Worm (Caenorhabditis elegans): ENCODE measurements around the gene F54B3.2.

Gene F54B3.2

DNA sequence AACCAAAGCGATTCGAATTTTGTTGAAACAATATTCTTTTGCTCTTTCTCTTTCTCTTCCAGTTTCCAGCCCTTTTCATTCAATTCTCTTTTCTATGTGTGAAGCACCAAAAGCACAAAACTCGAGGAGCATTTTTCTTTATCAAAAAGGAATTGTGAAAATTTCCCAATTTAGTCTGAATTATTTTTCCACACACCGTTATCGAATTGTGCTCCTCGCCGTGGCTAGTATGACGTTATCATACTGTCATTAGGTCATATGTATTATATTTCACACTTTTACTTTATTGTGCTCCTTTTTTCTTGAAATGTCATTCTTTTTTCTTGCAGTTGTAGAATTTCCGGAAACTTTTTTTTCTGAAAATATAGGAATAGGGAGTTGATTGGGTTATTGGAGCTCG, 48.3 kb downstream of the F54B3.2 start (continued):
- no peak for TF ChIP-seq egl-43 (GFP tag; IDR thresholded peaks at IDR 0.05)
- TF ChIP-seq pqm-1 (tag; optimal IDR thresholded peaks at IDR 0.05) = peak; percentile 94
- TF ChIP-seq T26A8.4 (GFP tag; IDR thresholded peaks at IDR 0.05) = no peak
- no peak for TF ChIP-seq ceh-44 (GFP tag; IDR thresholded peaks at IDR 0.05)
- TF ChIP-seq gei-8 (GFP tag; optimal IDR thresholded peaks at IDR 0.05) = no peak
- no peak for TF ChIP-seq ctbp-1 (GFP tag; IDR thresholded peaks at IDR 0.05)
- 0 out of 2 replicates have a peak, but pooled peaks have one; percentile 31 for TF ChIP-seq php-3 (GFP tag; IDR thresholded peaks at IDR 0.05)
- no peak for TF ChIP-seq nhr-111 (GFP tag; optimal IDR thresholded peaks at IDR 0.05)
- no peak for TF ChIP-seq pha-4 (GFP tag; IDR thresholded peaks at IDR 0.05)
- TF ChIP-seq pha-4 (tag; optimal IDR thresholded peaks at IDR 0.05) = no peak
- no peak for TF ChIP-seq mdt-29 (GFP tag; IDR thresholded peaks at IDR 0.05)
- no peak for TF ChIP-seq mes-2 (tag; optimal IDR thresholded peaks at IDR 0.05; ENCODE audit: poor library complexity, severe bottlenecking)
- TF ChIP-seq daf-16 (GFP tag; optimal IDR thresholded peaks at IDR 0.05) = no peak
- TF ChIP-seq daf-16 (tag; optimal IDR thresholded peaks at IDR 0.05) = peak; percentile 33
- no peak for TF ChIP-seq vab-7 (GFP tag; IDR thresholded peaks at IDR 0.05)
- peak; percentile 43 for TF ChIP-seq dve-1 (tag; optimal IDR thresholded peaks at IDR 0.05; ENCODE audit: insufficient read depth)
- no peak for TF ChIP-seq F10B5.3 (tag; optimal IDR thresholded peaks at IDR 0.05)
- no peak for TF ChIP-seq arid-1 (GFP tag; conservative IDR thresholded peaks at IDR 0.05)
- TF ChIP-seq lin-13 (GFP tag; optimal IDR thresholded peaks at IDR 0.05) = no peak
- TF ChIP-seq mdl-1 (tag; optimal IDR thresholded peaks at IDR 0.05) = no peak

ce11 chrII:10220631-10221030, 49.3 kb downstream of the F54B3.2 start:
- TF ChIP-seq nhr-41 (GFP tag; IDR thresholded peaks at IDR 0.05) (no peak), spr-3 (GFP tag; optimal IDR thresholded peaks at IDR 0.05) (no peak), nhr-28 (tag; optimal IDR thresholded peaks at IDR 0.05) (peak; percentile 21), Y48G9A.11 (GFP tag; IDR thresholded peaks at IDR 0.05) (no peak), daf-16 (GFP tag; optimal IDR thresholded peaks at IDR 0.05) (no peak), daf-16 (tag; optimal IDR thresholded peaks at IDR 0.05) (peak; percentile 26), ceh-62 (tag; optimal IDR thresholded peaks at IDR 0.05) (no peak)

DNA sequence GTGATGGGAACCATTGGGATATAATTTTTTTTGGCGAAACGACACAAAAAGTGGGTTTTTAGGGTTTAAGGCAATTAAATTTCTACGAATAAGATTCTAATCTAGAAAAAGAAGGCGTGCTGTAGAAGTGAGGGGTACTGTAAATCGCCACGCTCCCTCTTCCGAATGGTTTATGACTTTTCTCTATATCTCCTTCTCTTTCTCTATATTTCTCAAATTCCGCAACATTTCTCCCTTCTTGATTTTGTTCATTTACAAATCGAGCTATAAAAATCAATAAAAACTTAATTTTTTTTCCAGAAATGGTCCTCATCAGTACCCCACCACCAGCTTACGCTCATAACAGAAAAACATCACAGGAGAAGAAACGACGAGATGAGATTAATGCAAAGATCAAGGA, 51.8 kb downstream of the F54B3.2 start, which contains the start of gene ref-1:
Gene ref-1, plus strand, starts transcription at position 301 of the 400 bp plus-strand sequence.
- no peak for TF ChIP-seq lsy-2 (tag; optimal IDR thresholded peaks at IDR 0.05)
- no peak for TF ChIP-seq attf-4 (tag; optimal IDR thresholded peaks at IDR 0.05)
- no peak for TF ChIP-seq lin-39 (tag; optimal IDR thresholded peaks at IDR 0.05)
- TF ChIP-seq spr-3 (GFP tag; optimal IDR thresholded peaks at IDR 0.05) = no peak
- TF ChIP-seq ama-1 (optimal IDR thresholded peaks at IDR 0.05) = no peak
- no peak for TF ChIP-seq nhr-28 (tag; optimal IDR thresholded peaks at IDR 0.05)
- no peak for TF ChIP-seq hlh-30 (tag; optimal IDR thresholded peaks at IDR 0.05; ENCODE audit: insufficient read depth)
- no peak for TF ChIP-seq egl-27 (tag; optimal IDR thresholded peaks at IDR 0.05)
- no peak for TF ChIP-seq nhr-11 (tag; optimal IDR thresholded peaks at IDR 0.05)

All from whole organism, L4 larva.